Worm (Caenorhabditis elegans) whole organism, young adult: ENCODE data around the gene sgnh-1.
A peak's percentile ranks its signal among the peaks of the same experiment; 100 is the strongest.
"Not testable (repeated sequence)": the region's sequence is repeated elsewhere in the genome, so short reads cannot be mapped to it uniquely, and the experiment has no call there.

ENCODE experiments used
- B0019.2 ChIP-seq: fragments of 200-800 bp; sonication (Bioruptor generic); conservative IDR thresholded peaks from 2 replicates; pipeline ENCODE4 v1.3.6; 2022; ENCODE audit warnings: missing genetic modification reagents, missing genetic modification characterization, missing compliant biosample characterization
- F22D6.2 ChIP-seq: sonication (generic microtip); optimal IDR thresholded peaks from 2 replicates; lab custom pipeline; 2016; ENCODE audit warnings: mild to moderate bottlenecking, missing genetic modification characterization, missing compliant biosample characterization
- F52B5.7 ChIP-seq: sonication (generic microtip); optimal IDR thresholded peaks from 2 replicates; lab custom pipeline; 2016; ENCODE audit warnings: mild to moderate bottlenecking, missing genetic modification characterization, missing compliant biosample characterization
- T07F8.4 ChIP-seq: sonication (generic microtip); optimal IDR thresholded peaks from 2 replicates; lab custom pipeline; 2016; ENCODE audit warnings: mild to moderate bottlenecking, missing genetic modification characterization, moderate library complexity, missing compliant biosample characterization
- Y53G8AR.9 ChIP-seq: fragments of 200-800 bp; sonication (Bioruptor generic); conservative IDR thresholded peaks from 2 replicates; pipeline ENCODE4 v1.3.6; 2022; ENCODE audit warnings: missing genetic modification reagents, missing genetic modification characterization, missing compliant biosample characterization
- Y67H2A.10 ChIP-seq: fragments of 200-800 bp; sonication (Bioruptor generic); conservative IDR thresholded peaks from 2 replicates; pipeline ENCODE4 v1.3.6; 2022; ENCODE audit warnings: missing genetic modification reagents, missing genetic modification characterization, missing compliant biosample characterization
- hsf-1 ChIP-seq: fragments of 200-800 bp; sonication (Bioruptor generic); IDR thresholded peaks from 2 replicates; pipeline ENCODE4 v1.3.6; 2022; ENCODE audit warnings: missing genetic modification reagents, missing genetic modification characterization, missing compliant biosample characterization
- nfya-2 ChIP-seq: fragments of 200-800 bp; sonication (Bioruptor generic); IDR thresholded peaks from 2 replicates; pipeline ENCODE4 v1.3.6; 2022; ENCODE audit warnings: missing genetic modification reagents, missing genetic modification characterization, missing compliant biosample characterization
- unc-130 ChIP-seq: sonication (generic microtip); optimal IDR thresholded peaks from 2 replicates; lab custom pipeline; 2016; ENCODE audit warnings: missing genetic modification reagents, missing genetic modification characterization, missing compliant biosample characterization

DNA sequence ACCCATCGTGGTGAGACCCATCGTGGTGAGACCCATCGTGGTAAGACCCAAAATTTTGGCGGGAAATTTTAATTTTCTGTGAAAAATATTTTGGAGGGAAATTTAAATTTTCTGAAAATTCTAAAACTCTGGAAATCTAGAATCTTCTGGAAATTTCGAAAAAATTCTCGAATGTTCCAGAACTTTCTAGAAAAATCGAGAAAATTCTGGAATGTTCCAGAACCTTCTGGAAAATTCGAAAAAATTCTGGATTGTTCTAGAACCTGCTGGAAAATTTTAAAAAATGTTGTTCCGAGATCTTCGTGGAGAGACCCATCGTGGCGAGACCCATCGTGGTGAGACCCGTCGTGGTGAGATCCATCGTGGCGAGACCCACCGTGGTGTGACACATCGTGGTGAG lies 8.4 kb downstream of the sgnh-1 start:
- TF ChIP-seq unc-130 (GFP tag; lab: Kevin White, UChicago); Y53G8AR.9 (GFP tag; lab: Robert Waterston, UW); F52B5.7; nfya-2 (GFP tag; lab: Robert Waterston, UW); B0019.2 (GFP tag; lab: Robert Waterston, UW); Y67H2A.10 (GFP tag; lab: Robert Waterston, UW); T07F8.4 (tag; lab: Kevin White, UChicago); F22D6.2 (tag; lab: Kevin White, UChicago): not testable (repeated sequence)
- peak; percentile 92 for TF ChIP-seq hsf-1 (GFP tag; lab: Robert Waterston, UW)
